Worm (Caenorhabditis elegans) whole organism, L1 larva: Measurements from ENCODE around the gene jmjd-4.

ENCODE experiments used
- C16A3.4 ChIP-seq: fragments of 150-350 bp; optimal IDR thresholded peaks from 2 replicates; lab custom pipeline; 2014; ENCODE audit warnings: missing biosample characterization, missing genetic modification characterization
- C34B4.2 ChIP-seq: sonication (generic microtip); optimal IDR thresholded peaks from 2 replicates; lab custom pipeline; 2017; ENCODE audit warnings: mild to moderate bottlenecking, missing genetic modification characterization, missing compliant biosample characterization
- F16B12.6 ChIP-seq: fragments of 150-350 bp; optimal IDR thresholded peaks from 2 replicates; lab custom pipeline; 2014; ENCODE audit warnings: missing biosample characterization, missing genetic modification characterization
- aha-1 ChIP-seq: fragments of 150-350 bp; optimal IDR thresholded peaks from 2 replicates; lab custom pipeline; 2014; ENCODE audit warnings: missing biosample characterization, missing genetic modification characterization
- alr-1 ChIP-seq: fragments of 200-800 bp; sonication (Bioruptor generic); optimal IDR thresholded peaks from 2 replicates; lab custom pipeline; 2018; ENCODE audit warnings: borderline replicate concordance, mild to moderate bottlenecking, missing genetic modification characterization, missing compliant biosample characterization
- aly-2 ChIP-seq: fragments of 150-350 bp; optimal IDR thresholded peaks from 2 replicates; lab custom pipeline; 2014; ENCODE audit warnings: missing biosample characterization, missing genetic modification characterization
- ama-1 ChIP-seq: fragments of 150-350 bp; optimal IDR thresholded peaks from 2 replicates; lab custom pipeline; 2014
- blmp-1 ChIP-seq: fragments of 150-350 bp; optimal IDR thresholded peaks from 2 replicates; lab custom pipeline; 2014; ENCODE audit warnings: missing biosample characterization, missing genetic modification characterization
- ceh-63 ChIP-seq: fragments of 200-800 bp; sonication (Bioruptor generic); optimal IDR thresholded peaks from 2 replicates; lab custom pipeline; 2018; ENCODE audit warnings: mild to moderate bottlenecking, missing genetic modification characterization, missing compliant biosample characterization
- ceh-8 ChIP-seq: fragments of 200-800 bp; sonication (Bioruptor generic); optimal IDR thresholded peaks from 2 replicates; lab custom pipeline; 2018; ENCODE audit warnings: mild to moderate bottlenecking, missing genetic modification characterization, moderate library complexity, missing compliant biosample characterization
- ceh-82 ChIP-seq, 3 experiments: fragments of 150-350 bp in 1 of 3; sonication (generic microtip) in 2 of 3; optimal IDR thresholded peaks; 2 replicates each; lab custom pipeline; 2014 to 2017; ENCODE audit warnings: missing biosample characterization in 3 of 3, missing genetic modification characterization in 3 of 3
- ceh-88 ChIP-seq: fragments of 200-800 bp; sonication (Bioruptor generic); IDR thresholded peaks from 2 replicates; pipeline ENCODE4 v1.3.6; 2022; ENCODE audit warnings: missing genetic modification characterization, missing compliant biosample characterization
- ceh-90 ChIP-seq: sonication (generic microtip); optimal IDR thresholded peaks from 2 replicates; lab custom pipeline; 2016; ENCODE audit warnings: missing genetic modification characterization, missing compliant biosample characterization
- ces-1 ChIP-seq: fragments of 150-350 bp; optimal IDR thresholded peaks from 2 replicates; lab custom pipeline; 2014; ENCODE audit warnings: missing biosample characterization, missing genetic modification reagents, missing genetic modification characterization
- dpl-1 ChIP-seq, 3 experiments: fragments of 150-350 bp in 2 of 3; sonication (generic microtip) in 1 of 3; optimal IDR thresholded peaks; 2 replicates each; lab custom pipeline; 2014 to 2017; ENCODE audit warnings: missing biosample characterization in 3 of 3, missing genetic modification characterization in 3 of 3, missing genetic modification reagents in 3 of 3
- efl-1 ChIP-seq, 4 experiments: fragments of 150-350 bp; optimal IDR thresholded peaks in 3 of 4; peaks in 1 of 4; 1 replicate in 1 of 4; 2 replicates in 3 of 4; lab custom pipeline; 2014; ENCODE audit warnings: missing biosample characterization in 2 of 4, missing genetic modification characterization in 2 of 4, missing genetic modification reagents in 2 of 4
- elt-3 ChIP-seq, 6 experiments: fragments of 150-350 bp in 1 of 6; sonication (generic microtip); optimal IDR thresholded peaks; 2 replicates each; lab custom pipeline; 2017 to 2018; ENCODE audit warnings: missing biosample characterization in 6 of 6, missing genetic modification characterization in 6 of 6, inconsistent platforms in 1 of 6
- ets-5 ChIP-seq: fragments of 200-800 bp; sonication (Bioruptor generic); IDR thresholded peaks from 2 replicates; pipeline ENCODE4 v1.3.6; 2022; ENCODE audit warnings: missing genetic modification characterization, missing compliant biosample characterization
- fkh-8 ChIP-seq: sonication (generic microtip); optimal IDR thresholded peaks from 2 replicates; lab custom pipeline; 2016; ENCODE audit warnings: mild to moderate bottlenecking, missing genetic modification characterization, missing compliant biosample characterization
- grh-1 ChIP-seq: fragments of 200-800 bp; sonication (Bioruptor generic); IDR thresholded peaks from 2 replicates; pipeline ENCODE4 v1.3.6; 2022; ENCODE audit warnings: missing genetic modification reagents, missing genetic modification characterization, missing compliant biosample characterization
- hlh-4 ChIP-seq: sonication (generic microtip); optimal IDR thresholded peaks from 2 replicates; lab custom pipeline; 2016; ENCODE audit warnings: mild to moderate bottlenecking, missing genetic modification characterization, missing compliant biosample characterization
- hpl-2 ChIP-seq: fragments of 150-350 bp; optimal IDR thresholded peaks from 2 replicates; lab custom pipeline; 2014; ENCODE audit warnings: missing biosample characterization, missing genetic modification reagents, missing genetic modification characterization
- irx-1 ChIP-seq: sonication (generic microtip); optimal IDR thresholded peaks from 2 replicates; lab custom pipeline; 2016; ENCODE audit warnings: missing genetic modification characterization, missing compliant biosample characterization
- isw-1 ChIP-seq: fragments of 200-800 bp; sonication (Bioruptor generic); IDR thresholded peaks from 2 replicates; pipeline ENCODE4 v1.3.6; 2022; ENCODE audit warnings: missing genetic modification characterization, missing compliant biosample characterization
- lin-13 ChIP-seq: fragments of 150-350 bp; optimal IDR thresholded peaks from 2 replicates; lab custom pipeline; 2014; ENCODE audit warnings: missing biosample characterization, missing genetic modification reagents, missing genetic modification characterization
- lin-15B ChIP-seq: fragments of 150-350 bp; sonication (generic microtip); optimal IDR thresholded peaks from 3 replicates; lab custom pipeline; 2014; ENCODE audit warnings: missing biosample characterization, missing genetic modification characterization
- lin-39 ChIP-seq: fragments of 150-350 bp; optimal IDR thresholded peaks from 2 replicates; lab custom pipeline; 2014; ENCODE audit warnings: missing biosample characterization, missing genetic modification reagents, missing genetic modification characterization
- lir-3 ChIP-seq: sonication (generic microtip); optimal IDR thresholded peaks from 2 replicates; lab custom pipeline; 2016; ENCODE audit warnings: mild to moderate bottlenecking, missing genetic modification characterization, moderate library complexity, missing compliant biosample characterization; ENCODE audit not compliant: poor library complexity
- mep-1 ChIP-seq: fragments of 150-350 bp; optimal IDR thresholded peaks from 2 replicates; lab custom pipeline; 2014; ENCODE audit warnings: missing biosample characterization, missing genetic modification characterization
- nhr-11 ChIP-seq: fragments of 150-350 bp; optimal IDR thresholded peaks from 2 replicates; lab custom pipeline; 2014; ENCODE audit warnings: missing biosample characterization, missing genetic modification characterization
- nhr-28 ChIP-seq: fragments of 150-350 bp; optimal IDR thresholded peaks from 2 replicates; lab custom pipeline; 2014; ENCODE audit warnings: missing biosample characterization, missing genetic modification characterization
- nhr-47 ChIP-seq: sonication (generic microtip); optimal IDR thresholded peaks from 2 replicates; lab custom pipeline; 2016; ENCODE audit warnings: mild to moderate bottlenecking, missing genetic modification characterization, moderate library complexity, missing compliant biosample characterization
- nhr-76 ChIP-seq: sonication (generic microtip); optimal IDR thresholded peaks from 2 replicates; lab custom pipeline; 2017; ENCODE audit warnings: missing biosample characterization, missing genetic modification characterization
- nhr-77 ChIP-seq: fragments of 150-350 bp; optimal IDR thresholded peaks from 2 replicates; lab custom pipeline; 2014; ENCODE audit warnings: missing biosample characterization, missing genetic modification characterization
- nhr-84 ChIP-seq: sonication (generic microtip); optimal IDR thresholded peaks from 2 replicates; lab custom pipeline; 2017; ENCODE audit warnings: missing biosample characterization, missing genetic modification characterization
- nhr-85 ChIP-seq: sonication (generic microtip); peaks from one replicate; lab custom pipeline; 2016; ENCODE audit warnings: missing genetic modification characterization, inconsistent platforms, missing compliant biosample characterization
- pag-3 ChIP-seq: sonication (generic microtip); optimal IDR thresholded peaks from 2 replicates; lab custom pipeline; 2017; ENCODE audit warnings: missing genetic modification characterization, mild to moderate bottlenecking, missing compliant biosample characterization, antibody characterized with exemption, borderline replicate concordance; ENCODE audit not compliant: insufficient read depth
- rnt-1 ChIP-seq: sonication (generic microtip); optimal IDR thresholded peaks from 2 replicates; lab custom pipeline; 2016; ENCODE audit warnings: mild to moderate bottlenecking, missing genetic modification characterization, moderate library complexity, missing compliant biosample characterization
- snpc-4 ChIP-seq: fragments of 150-350 bp; optimal IDR thresholded peaks from 2 replicates; lab custom pipeline; 2014; ENCODE audit warnings: missing biosample characterization, missing genetic modification characterization
- sox-4 ChIP-seq: sonication (generic microtip); optimal IDR thresholded peaks from 2 replicates; lab custom pipeline; 2016; ENCODE audit warnings: missing genetic modification characterization, missing compliant biosample characterization
- swsn-7 ChIP-seq: sonication (generic microtip); optimal IDR thresholded peaks from 2 replicates; lab custom pipeline; 2016; ENCODE audit warnings: missing genetic modification characterization, missing compliant biosample characterization
- tbx-2 ChIP-seq: sonication (generic microtip); optimal IDR thresholded peaks from 2 replicates; lab custom pipeline; 2016; ENCODE audit warnings: missing genetic modification characterization, missing compliant biosample characterization
- tlp-1 ChIP-seq: fragments of 150-350 bp; optimal IDR thresholded peaks from 2 replicates; lab custom pipeline; 2014; ENCODE audit warnings: missing biosample characterization, missing genetic modification characterization
- unc-130 ChIP-seq: fragments of 150-350 bp; optimal IDR thresholded peaks from 2 replicates; lab custom pipeline; 2017; ENCODE audit warnings: missing biosample characterization, missing genetic modification characterization, inconsistent platforms
- unc-62 ChIP-seq: fragments of 150-350 bp; optimal IDR thresholded peaks from 2 replicates; lab custom pipeline; 2014; ENCODE audit warnings: missing biosample characterization, missing genetic modification reagents, missing genetic modification characterization
- unc-86 ChIP-seq: sonication (generic microtip); optimal IDR thresholded peaks from 2 replicates; lab custom pipeline; 2016; ENCODE audit warnings: missing genetic modification characterization, missing compliant biosample characterization
- vab-15 ChIP-seq: sonication (generic microtip); optimal IDR thresholded peaks from 2 replicates; lab custom pipeline; 2017; ENCODE audit warnings: missing genotype, mild to moderate bottlenecking, missing genetic modification characterization, missing compliant biosample characterization
- xbp-1 ChIP-seq: sonication (generic microtip); optimal IDR thresholded peaks from 2 replicates; lab custom pipeline; 2016; ENCODE audit warnings: missing genetic modification characterization, missing compliant biosample characterization
- zip-4 ChIP-seq: fragments of 200-800 bp; sonication (Bioruptor generic); optimal IDR thresholded peaks from 2 replicates; lab custom pipeline; 2018; ENCODE audit warnings: mild to moderate bottlenecking, missing genetic modification characterization, moderate library complexity, missing compliant biosample characterization
- ztf-11 ChIP-seq, 2 experiments: sonication (generic microtip); optimal IDR thresholded peaks; 2 replicates each; lab custom pipeline; 2016 to 2017; ENCODE audit warnings: missing genetic modification characterization in 2 of 2, missing biosample characterization in 1 of 2, missing compliant biosample characterization in 1 of 2

jmjd-4 gene

ce11 chrIII:10357598-10358186 is 23.9 kb upstream of the jmjd-4 start, which contains the start of gene umps-1 (continued):
- TF ChIP-seq grh-1 (GFP tag; lab: Robert Waterston, UW) (peak; percentile 68), ceh-63 (GFP tag; lab: Kevin White, UChicago) (no peak), ceh-90 (tag; lab: Kevin White, UChicago) (peak; percentile 36), efl-1 (optimal IDR thresholded peaks at IDR 0.05; lab: Kevin White, UChicago) (peak; percentile 99), efl-1 (GFP tag; optimal IDR thresholded peaks at IDR 0.05 in 1 of 2; lab: Kevin White, UChicago) (peak; percentile 98 to 100), aha-1 (no peak), snpc-4 (peak; percentile 44), lin-39 (tag; lab: Kevin White, UChicago) (peak; percentile 71), ceh-88 (GFP tag; lab: Robert Waterston, UW) (no peak), nhr-11 (tag; lab: Kevin White, UChicago) (no peak), ztf-11 (tag; optimal IDR thresholded peaks at IDR 0.05; lab: Kevin White, UChicago) (no peak), xbp-1 (tag; lab: Kevin White, UChicago) (peak; percentile 76), ceh-82 (tag; optimal IDR thresholded peaks at IDR 0.05; lab: Kevin White, UChicago) (peak; percentile 31 to 62 (median 48)), hlh-4 (tag; lab: Kevin White, UChicago) (no peak), blmp-1 (tag; lab: Kevin White, UChicago) (peak; percentile 81), pag-3 (tag; lab: Kevin White, UChicago) (no peak), C34B4.2 (tag; lab: Kevin White, UChicago) (no peak), lir-3 (tag; lab: Kevin White, UChicago) (peak; percentile 50), ama-1 (lab: Kevin White, UChicago) (peak; percentile 53), tlp-1 (tag; lab: Kevin White, UChicago) (no peak), fkh-8 (no peak), tbx-2 (tag; lab: Kevin White, UChicago) (peak; percentile 82), swsn-7 (tag; lab: Kevin White, UChicago) (peak; percentile 77), rnt-1 (tag; lab: Kevin White, UChicago) (peak; percentile 89), ceh-8 (GFP tag; lab: Kevin White, UChicago) (no peak), unc-62 (GFP tag; lab: Kevin White, UChicago) (no peak), nhr-28 (no peak), dpl-1 (GFP tag; optimal IDR thresholded peaks at IDR 0.05; lab: Kevin White, UChicago) (peak; percentile 97 to 99 (median 98)), C16A3.4 (tag; lab: Kevin White, UChicago) (peak; percentile 82), nhr-77 (peak; percentile 70), ets-5 (no peak), F16B12.6 (tag; lab: Kevin White, UChicago) (peak; percentile 94), lin-15B (tag; lab: Kevin White, UChicago) (peak; percentile 39), nhr-85 (tag; lab: Kevin White, UChicago) (peak; percentile 93), aly-2 (tag; lab: Kevin White, UChicago) (peak; percentile 72), alr-1 (tag; lab: Kevin White, UChicago) (no peak), nhr-84 (no peak), mep-1 (tag; lab: Kevin White, UChicago) (peak; percentile 84), isw-1 (GFP tag; lab: Robert Waterston, UW) (peak; percentile 56), nhr-76 (no peak), ces-1 (GFP tag; lab: Kevin White, UChicago) (no peak), vab-15 (tag; lab: Kevin White, UChicago) (no peak), irx-1 (peak; percentile 63), zip-4 (GFP tag; lab: Kevin White, UChicago) (peak; percentile 64), sox-4 (tag; lab: Kevin White, UChicago) (no peak), nhr-47 (peak; percentile 84), elt-3 (tag; optimal IDR thresholded peaks at IDR 0.05; lab: Kevin White, UChicago) (peak in 2 of 6 experiments; percentile 79 to 84), unc-130 (tag; lab: Kevin White, UChicago) (peak; percentile 76), hpl-2 (GFP tag; lab: Kevin White, UChicago) (no peak), lin-13 (GFP tag; lab: Kevin White, UChicago) (peak; percentile 62), unc-86 (peak; percentile 5)
